Fruit fly (Drosophila melanogaster): ENCODE data around the gene Hsc70-1.

DNA sequence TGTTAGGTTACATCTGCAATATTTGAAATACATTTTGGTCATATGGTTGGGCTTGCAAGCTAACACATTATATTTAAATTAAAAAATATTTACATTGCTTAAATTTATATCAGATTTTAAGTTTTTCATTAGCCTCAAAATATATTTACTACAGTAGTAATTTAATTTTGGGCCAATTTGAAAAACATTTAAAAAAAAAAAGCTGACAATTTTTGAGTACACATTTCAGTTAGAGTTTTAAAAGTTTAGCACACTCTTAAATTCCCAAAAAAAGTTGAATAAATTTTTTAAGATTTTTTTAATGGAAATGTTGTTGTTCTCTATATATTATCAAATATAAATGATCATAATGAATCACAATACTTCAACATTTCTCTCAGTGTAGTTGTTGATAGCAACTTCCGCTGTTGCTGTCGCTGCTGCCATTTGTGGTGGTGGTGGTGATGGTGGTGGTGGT, 16.6 kb upstream of the Hsc70-1 start:
- TF ChIP-seq toe (GFP tag; optimal IDR thresholded peaks at IDR 0.05), result no peak
- TF ChIP-seq cic (GFP tag; optimal IDR thresholded peaks at IDR 0.05), result no peak
- TF ChIP-seq cnc (optimal IDR thresholded peaks at IDR 0.05), result no peak
- no peak for TF ChIP-seq CG1620 (GFP tag; optimal IDR thresholded peaks at IDR 0.05)
- no peak for TF ChIP-seq kay (GFP tag; ENCODE audit: borderline replicate concordance)

Measured in whole organism, adult.